Fruit fly (Drosophila melanogaster) whole organism, embryonic: ENCODE measurements around the gene Sirt6.

ENCODE experiments used
- Atf-2 ChIP-seq: fragments of 200-800 bp; sonication (Bioruptor generic); optimal IDR thresholded peaks from 2 replicates; lab custom pipeline; 2016; ENCODE audit warnings: missing biosample characterization, missing genetic modification characterization
- Awh ChIP-seq: fragments of 200-800 bp; sonication (Bioruptor generic); IDR thresholded peaks from 2 replicates; pipeline ENCODE4, ENCODE4 v1.3.6; 2022; ENCODE audit warnings: missing biosample characterization, missing genetic modification characterization
- CG10267 ChIP-seq: fragments of 200-800 bp; sonication (Bioruptor generic); optimal IDR thresholded peaks from 2 replicates; lab custom pipeline; 2018; ENCODE audit warnings: missing biosample characterization, mild to moderate bottlenecking, missing genetic modification characterization, moderate library complexity
- CG11398 ChIP-seq: fragments of 200-800 bp; sonication (Bioruptor generic); optimal IDR thresholded peaks from 2 replicates; lab custom pipeline; 2016; ENCODE audit warnings: missing biosample characterization, missing genetic modification characterization
- CG12236 ChIP-seq: fragments of 200-800 bp; sonication (Bioruptor generic); optimal IDR thresholded peaks from 2 replicates; lab custom pipeline; 2016; ENCODE audit warnings: missing biosample characterization, missing genetic modification characterization
- CG13296 ChIP-seq: fragments of 200-800 bp; sonication (Bioruptor generic); optimal IDR thresholded peaks from 3 replicates; lab custom pipeline; 2018; ENCODE audit warnings: missing biosample characterization, mild to moderate bottlenecking, missing genetic modification characterization
- CG14860 ChIP-seq: fragments of 200-800 bp; sonication (Bioruptor generic); IDR thresholded peaks from 3 replicates; pipeline ENCODE4 v1.3.6; 2022; ENCODE audit warnings: missing biosample characterization, missing genetic modification characterization; ENCODE audit not compliant: partially characterized antibody
- CG15269 ChIP-seq: fragments of 200-800 bp; sonication (Bioruptor generic); optimal IDR thresholded peaks from 2 replicates; lab custom pipeline; 2018; ENCODE audit warnings: missing biosample characterization, mild to moderate bottlenecking, missing genetic modification characterization, moderate library complexity
- CG15601 ChIP-seq: fragments of 200-800 bp; sonication (Bioruptor generic); optimal IDR thresholded peaks from 3 replicates; lab custom pipeline; 2019; ENCODE audit warnings: missing biosample characterization, mild to moderate bottlenecking, missing genetic modification characterization, moderate library complexity
- CG1603 ChIP-seq: fragments of 200-800 bp; sonication (Bioruptor generic); optimal IDR thresholded peaks from 2 replicates; lab custom pipeline; 2019; ENCODE audit warnings: missing biosample characterization, mild to moderate bottlenecking, missing genetic modification characterization, moderate library complexity
- CG16779 ChIP-seq: fragments of 200-800 bp; sonication (Bioruptor generic); IDR thresholded peaks from 2 replicates; pipeline ENCODE4 v1.3.6; 2022; ENCODE audit warnings: missing biosample characterization, missing genetic modification characterization
- CG16815 ChIP-seq: fragments of 200-800 bp; sonication (Bioruptor generic); optimal IDR thresholded peaks from 3 replicates; lab custom pipeline; 2017; ENCODE audit warnings: missing biosample characterization, mild to moderate bottlenecking, missing genetic modification characterization
- CG17802 ChIP-seq: fragments of 200-800 bp; sonication (Bioruptor generic); optimal IDR thresholded peaks from 2 replicates; lab custom pipeline; 2018; ENCODE audit warnings: missing biosample characterization, mild to moderate bottlenecking, missing genetic modification characterization, moderate library complexity
- CG1792 ChIP-seq: fragments of 200-800 bp; sonication (Bioruptor generic); optimal IDR thresholded peaks from 2 replicates; lab custom pipeline; 2016; ENCODE audit warnings: missing biosample characterization, missing genetic modification characterization
- CG2120 ChIP-seq: fragments of 200-800 bp; sonication (Bioruptor generic); optimal IDR thresholded peaks from 3 replicates; lab custom pipeline; 2016; ENCODE audit warnings: missing biosample characterization, missing genetic modification characterization
- CG2199 ChIP-seq: fragments of 200-800 bp; sonication (Bioruptor generic); IDR thresholded peaks from 3 replicates; pipeline ENCODE4 v1.3.6; 2022; ENCODE audit warnings: missing biosample characterization, missing genetic modification characterization
- CG2875 ChIP-seq: fragments of 200-800 bp; sonication (Bioruptor generic); optimal IDR thresholded peaks from 2 replicates; lab custom pipeline; 2017; ENCODE audit warnings: missing biosample characterization, mild to moderate bottlenecking, missing genetic modification characterization, missing genetic modification reagents
- CG3281 ChIP-seq: fragments of 200-800 bp; sonication (Bioruptor generic); optimal IDR thresholded peaks from 3 replicates; lab custom pipeline; 2017; ENCODE audit warnings: missing biosample characterization, mild to moderate bottlenecking, missing genetic modification characterization
- CG3407 ChIP-seq: fragments of 200-800 bp; sonication (Bioruptor generic); optimal IDR thresholded peaks from 2 replicates; lab custom pipeline; 2018; ENCODE audit warnings: missing biosample characterization, mild to moderate bottlenecking, missing genetic modification characterization
- CG3995 ChIP-seq: fragments of 200-800 bp; sonication (Bioruptor generic); optimal IDR thresholded peaks from 3 replicates; lab custom pipeline; 2016; ENCODE audit warnings: missing biosample characterization, missing genetic modification characterization
- CG43689 ChIP-seq: fragments of 200-800 bp; sonication (Bioruptor generic); IDR thresholded peaks from 2 replicates; pipeline ENCODE4 v1.3.6; 2022; ENCODE audit warnings: missing biosample characterization, missing genetic modification characterization
- CG6689 ChIP-seq: fragments of 200-800 bp; sonication (Bioruptor generic); IDR thresholded peaks from 2 replicates; pipeline ENCODE4 v1.3.6; 2022; ENCODE audit warnings: missing biosample characterization, missing genetic modification characterization
- CHES-1-like ChIP-seq: fragments of 200-800 bp; sonication (Bioruptor generic); optimal IDR thresholded peaks from 2 replicates; lab custom pipeline; 2016; ENCODE audit warnings: missing biosample characterization, missing genetic modification characterization
- Dad ChIP-seq: fragments of 200-800 bp; sonication (Bioruptor generic); optimal IDR thresholded peaks from 3 replicates; lab custom pipeline; 2016; ENCODE audit warnings: missing biosample characterization, missing genetic modification characterization
- E2f2 ChIP-seq: fragments of 200-800 bp; sonication (Bioruptor generic); IDR thresholded peaks from 2 replicates; pipeline ENCODE4 v1.3.6; 2022; ENCODE audit warnings: missing biosample characterization, missing genetic modification characterization
- Elba2 ChIP-seq: fragments of 200-800 bp; sonication (Bioruptor generic); optimal IDR thresholded peaks from 3 replicates; lab custom pipeline; 2016; ENCODE audit warnings: missing biosample characterization, missing genetic modification characterization
- Hr3 ChIP-seq: fragments of 200-800 bp; sonication (Bioruptor generic); optimal IDR thresholded peaks from 3 replicates; lab custom pipeline; 2016; ENCODE audit warnings: missing biosample characterization, missing genetic modification characterization
- NC2α ChIP-seq: fragments of 200-800 bp; sonication (Bioruptor generic); optimal IDR thresholded peaks from 2 replicates; lab custom pipeline; 2016; ENCODE audit warnings: missing biosample characterization, missing genetic modification characterization
- NC2β ChIP-seq: fragments of 200-800 bp; sonication (Bioruptor generic); optimal IDR thresholded peaks from 2 replicates; lab custom pipeline; 2016; ENCODE audit warnings: missing biosample characterization, missing genetic modification characterization
- Optix ChIP-seq: fragments of 200-800 bp; sonication (Bioruptor generic); IDR thresholded peaks from 3 replicates; pipeline ENCODE4 v1.3.6; 2022; ENCODE audit warnings: missing biosample characterization, missing genetic modification characterization
- Ptx1 ChIP-seq: fragments of 200-800 bp; sonication (Bioruptor generic); IDR thresholded peaks from 2 replicates; pipeline ENCODE4 v1.3.6; 2022; ENCODE audit warnings: missing biosample characterization, missing genetic modification characterization
- Sry-δ ChIP-seq: fragments of 200-800 bp; sonication (Bioruptor generic); optimal IDR thresholded peaks from 2 replicates; lab custom pipeline; 2016; ENCODE audit warnings: missing biosample characterization, missing genetic modification characterization
- Tbp ChIP-seq: fragments of >200 bp; optimal IDR thresholded peaks from 2 replicates; lab custom pipeline; 2018; ENCODE audit warnings: missing biosample characterization, missing genetic modification characterization
- Trl ChIP-seq, 3 experiments: fragments of >200 bp in 2 of 3; fragments of 200-800 bp in 1 of 3; sonication (Bioruptor generic) in 1 of 3; optimal IDR thresholded peaks; 2 replicates in 1 of 3; 3 replicates in 2 of 3; lab custom pipeline; 2016 to 2017; ENCODE audit warnings: missing biosample characterization in 1 of 3, missing genetic modification characterization in 1 of 3
- Xbp1 ChIP-seq: fragments of 200-800 bp; sonication (Bioruptor generic); optimal IDR thresholded peaks from 3 replicates; lab custom pipeline; 2016; ENCODE audit warnings: missing biosample characterization, mild to moderate bottlenecking, missing genetic modification characterization
- amos ChIP-seq: fragments of 200-800 bp; sonication (Bioruptor generic); IDR thresholded peaks from 2 replicates; pipeline ENCODE4 v1.3.6; 2022; ENCODE audit warnings: missing biosample characterization, missing genetic modification characterization; ENCODE audit not compliant: partially characterized antibody
- bigmax ChIP-seq: fragments of 200-800 bp; sonication (Bioruptor generic); optimal IDR thresholded peaks from 2 replicates; lab custom pipeline; 2018; ENCODE audit warnings: missing biosample characterization, mild to moderate bottlenecking, missing genetic modification characterization
- ci ChIP-seq: fragments of 200-800 bp; sonication (Bioruptor generic); IDR thresholded peaks from 3 replicates; pipeline ENCODE4 v1.3.6; 2022; ENCODE audit warnings: missing biosample characterization, missing genetic modification characterization
- corto ChIP-seq: fragments of 200-800 bp; sonication (Bioruptor generic); optimal IDR thresholded peaks from 2 replicates; lab custom pipeline; 2016; ENCODE audit warnings: missing biosample characterization, mild to moderate bottlenecking, missing genetic modification characterization, moderate library complexity
- croc ChIP-seq: fragments of 200-800 bp; sonication (Bioruptor generic); conservative IDR thresholded peaks from 3 replicates; pipeline ENCODE4 v1.3.6; 2022; ENCODE audit warnings: missing biosample characterization, missing genetic modification characterization
- cwo ChIP-seq: fragments of 200-800 bp; sonication (Bioruptor generic); optimal IDR thresholded peaks from 3 replicates; lab custom pipeline; 2017; ENCODE audit warnings: missing biosample characterization, missing genetic modification characterization, mild to moderate bottlenecking, moderate library complexity, missing genetic modification reagents
- fru ChIP-seq: fragments of >200 bp; optimal IDR thresholded peaks from 2 replicates; lab custom pipeline; 2017
- ind ChIP-seq: fragments of 200-800 bp; sonication (Bioruptor generic); optimal IDR thresholded peaks from 3 replicates; lab custom pipeline; 2016; ENCODE audit warnings: missing biosample characterization, missing genetic modification characterization
- kah ChIP-seq: fragments of 200-800 bp; sonication (Bioruptor generic); optimal IDR thresholded peaks from 2 replicates; lab custom pipeline; 2018; ENCODE audit warnings: missing biosample characterization, mild to moderate bottlenecking, missing genetic modification characterization
- oc ChIP-seq: fragments of 200-800 bp; sonication (Bioruptor generic); optimal IDR thresholded peaks from 2 replicates; lab custom pipeline; 2018; ENCODE audit warnings: missing biosample characterization, mild to moderate bottlenecking, missing genetic modification characterization, moderate library complexity
- pita ChIP-seq: fragments of 200-800 bp; sonication (Bioruptor generic); optimal IDR thresholded peaks from 2 replicates; lab custom pipeline; 2017; ENCODE audit warnings: missing biosample characterization, mild to moderate bottlenecking, missing genetic modification characterization
- pum ChIP-seq: fragments of 200-800 bp; sonication (Bioruptor generic); optimal IDR thresholded peaks from 2 replicates; lab custom pipeline; 2016; ENCODE audit warnings: missing biosample characterization, missing genetic modification characterization
- sna ChIP-seq: fragments of 200-800 bp; sonication (Bioruptor generic); IDR thresholded peaks from 2 replicates; pipeline ENCODE4 v1.3.6; 2022; ENCODE audit warnings: missing biosample characterization, missing genetic modification characterization; ENCODE audit not compliant: partially characterized antibody
- sug ChIP-seq: fragments of 200-800 bp; optimal IDR thresholded peaks from 2 replicates; lab custom pipeline; 2019; ENCODE audit warnings: missing biosample characterization, mild to moderate bottlenecking, missing genetic modification characterization, moderate library complexity
- tgo ChIP-seq: fragments of 200-800 bp; sonication (Bioruptor generic); IDR thresholded peaks from 3 replicates; pipeline ENCODE4 v1.3.6; 2022; ENCODE audit warnings: missing biosample characterization, missing genetic modification characterization

Sirt6 gene

dm6 chr3R:10268865-10269442 lies 7.3 kb upstream of the Sirt6 start (continued):
- peak; percentile 55 for TF ChIP-seq NC2β
- TF ChIP-seq NC2α, result no peak
- no peak for TF ChIP-seq CG12236
- no peak for TF ChIP-seq CG10267 (tag; lab: Kevin White, UChicago)
- TF ChIP-seq Trl (optimal IDR thresholded peaks at IDR 0.05; lab: Kevin White, UChicago), result no peak
- peak; percentile 4 for TF ChIP-seq Trl (GFP tag; optimal IDR thresholded peaks at IDR 0.05; lab: Kevin White, UChicago)
- no peak for TF ChIP-seq CHES-1-like (GFP tag; lab: Kevin White, UChicago)
- peak; percentile 2 for TF ChIP-seq CG17802 (tag; lab: Kevin White, UChicago)
- peak; percentile 70 for TF ChIP-seq CG15269 (tag; lab: Kevin White, UChicago)
- TF ChIP-seq CG43689, result peak; percentile 54; the same call in 1 of the 2 replicates
- peak; percentile 65; the same call in 2 of the 3 replicates for TF ChIP-seq Optix (GFP tag; lab: Robert Waterston, UW)
- peak; percentile 74 for TF ChIP-seq oc (tag; lab: Kevin White, UChicago)
- peak; percentile 12 for TF ChIP-seq CG3995 (GFP tag; lab: Kevin White, UChicago)
- TF ChIP-seq ci (GFP tag; lab: Robert Waterston, UW), result peak; percentile 93
- TF ChIP-seq E2f2 (GFP tag; lab: Robert Waterston, UW), result peak; percentile 29
- TF ChIP-seq sug, result no peak
- no peak for TF ChIP-seq Sry-δ (GFP tag; lab: Kevin White, UChicago)
- peak; percentile 46 for TF ChIP-seq CG3407 (GFP tag; lab: Kevin White, UChicago)
- TF ChIP-seq CG2199 (GFP tag; lab: Robert Waterston, UW), result no peak
- peak; percentile 68; the same call in 1 of the 2 replicates for TF ChIP-seq CG16779
- no peak for TF ChIP-seq CG16815 (GFP tag; lab: Kevin White, UChicago)
- TF ChIP-seq pita (GFP tag; lab: Kevin White, UChicago), result no peak
- peak; percentile 70 for TF ChIP-seq CG3281 (GFP tag; lab: Kevin White, UChicago)
- peak; percentile 67 for TF ChIP-seq Xbp1 (GFP tag; lab: Kevin White, UChicago)
- TF ChIP-seq CG14860, result no peak
- no peak; the same call in 2 of the 3 replicates for TF ChIP-seq croc
- TF ChIP-seq CG15601 (tag; lab: Kevin White, UChicago), result no peak
- no peak for TF ChIP-seq Atf-2
- TF ChIP-seq Tbp (GFP tag; lab: Kevin White, UChicago), result no peak
- TF ChIP-seq bigmax (GFP tag; lab: Kevin White, UChicago), result no peak
- peak; percentile 20 for TF ChIP-seq CG11398 (GFP tag; lab: Kevin White, UChicago)
- TF ChIP-seq cwo, result peak; percentile 32
- TF ChIP-seq Ptx1, result peak; percentile 80
- peak; percentile 51 for TF ChIP-seq CG1792 (GFP tag; lab: Kevin White, UChicago)
- TF ChIP-seq corto (GFP tag; lab: Kevin White, UChicago), result peak; percentile 40
- peak; percentile 39 for TF ChIP-seq CG13296 (GFP tag; lab: Kevin White, UChicago)
- TF ChIP-seq CG2120, result peak; percentile 61
- TF ChIP-seq Hr3 (GFP tag; lab: Kevin White, UChicago), result peak; percentile 53
- peak; percentile 76 for TF ChIP-seq CG6689 (GFP tag; lab: Robert Waterston, UW)
- peak; percentile 48 for TF ChIP-seq Dad (GFP tag; lab: Kevin White, UChicago)
- peak; percentile 69 for TF ChIP-seq tgo
- TF ChIP-seq pum (GFP tag; lab: Kevin White, UChicago), result peak; percentile 42
- TF ChIP-seq CG2875 (GFP tag; lab: Kevin White, UChicago), result peak; percentile 62
- TF ChIP-seq fru (lab: Kevin White, UChicago), result no peak
- TF ChIP-seq kah (GFP tag; lab: Kevin White, UChicago), result no peak
- no peak for TF ChIP-seq sna
- TF ChIP-seq amos (GFP tag; lab: Robert Waterston, UW), result no peak
- TF ChIP-seq Awh (GFP tag; lab: Robert Waterston, UW), result peak; percentile 83
- TF ChIP-seq ind, result peak; percentile 71
- TF ChIP-seq Elba2 (GFP tag; lab: Kevin White, UChicago), result no peak
- TF ChIP-seq CG1603, result peak; percentile 65
